Worm (Caenorhabditis elegans): ENCODE data around the gene lido-4.

lido-4 gene

ce11 chrX:17107670-17108069 is at the start of gene lido-4:
Gene lido-4, minus strand, starts transcription at chrX:17107770.
- no peak for TF ChIP-seq tbx-8 (GFP tag; optimal IDR thresholded peaks at IDR 0.05)
- no peak for TF ChIP-seq nhr-12 (tag; optimal IDR thresholded peaks at IDR 0.05)
- no peak for TF ChIP-seq ceh-83 (GFP tag; optimal IDR thresholded peaks at IDR 0.05)
- no peak for TF ChIP-seq pha-4 (tag; optimal IDR thresholded peaks at IDR 0.05)
- TF ChIP-seq lsy-2 (tag; optimal IDR thresholded peaks at IDR 0.05), result no peak
- TF ChIP-seq nhr-28 (tag; optimal IDR thresholded peaks at IDR 0.05), result no peak

- TF ChIP-seq blmp-1 (tag; optimal IDR thresholded peaks at IDR 0.05) (no peak), snpc-4 (tag; optimal IDR thresholded peaks at IDR 0.05) (no peak), elt-3 (tag; optimal IDR thresholded peaks at IDR 0.05) (no peak), nhr-28 (tag; optimal IDR thresholded peaks at IDR 0.05) (no peak), nhr-12 (tag; optimal IDR thresholded peaks at IDR 0.05) (no peak), lin-32 (GFP tag; optimal IDR thresholded peaks at IDR 0.05) (no peak), ces-1 (GFP tag; optimal IDR thresholded peaks at IDR 0.05) (no peak), mep-1 (tag; optimal IDR thresholded peaks at IDR 0.05) (no peak), ceh-83 (GFP tag; optimal IDR thresholded peaks at IDR 0.05) (no peak), tbx-8 (GFP tag; optimal IDR thresholded peaks at IDR 0.05) (no peak), unc-39 (tag; optimal IDR thresholded peaks at IDR 0.05) (no peak)
Measured at ce11 chrX:17157089-17157488, 49.5 kb upstream of the lido-4 start.

ce11 chrX:17151160-17151711 is 43.7 kb upstream of the lido-4 start, which contains the start of gene mdt-1.2:
Gene mdt-1.2, plus strand, starts transcription at chrX:17151522.
- TF ChIP-seq sptf-1 (tag; optimal IDR thresholded peaks at IDR 0.05) (peak; percentile 61), mls-2 (tag; optimal IDR thresholded peaks at IDR 0.05) (no peak), sem-2 (GFP tag; optimal IDR thresholded peaks at IDR 0.05) (no peak), elt-1 (tag; optimal IDR thresholded peaks at IDR 0.05; ENCODE audit: borderline replicate concordance, insufficient read depth) (no peak), lin-13 (tag; optimal IDR thresholded peaks at IDR 0.05) (peak; percentile 57), blmp-1 (tag; optimal IDR thresholded peaks at IDR 0.05) (no peak), ceh-39 (tag; optimal IDR thresholded peaks at IDR 0.05) (peak; percentile 60), ceh-43 (GFP tag; optimal IDR thresholded peaks at IDR 0.05) (no peak), mab-5 (tag; optimal IDR thresholded peaks at IDR 0.05) (no peak), nhr-76 (tag; optimal IDR thresholded peaks at IDR 0.05) (no peak), ham-2 (GFP tag; optimal IDR thresholded peaks at IDR 0.05) (no peak), drap-1 (GFP tag; optimal IDR thresholded peaks at IDR 0.05) (no peak), ces-1 (GFP tag; optimal IDR thresholded peaks at IDR 0.05) (peak; percentile 83), M03D4.4 (tag; optimal IDR thresholded peaks at IDR 0.05) (peak; percentile 36), nhr-12 (tag; optimal IDR thresholded peaks at IDR 0.05) (no peak), cnd-1 (tag; optimal IDR thresholded peaks at IDR 0.05) (peak; percentile 1), nhr-2 (tag; optimal IDR thresholded peaks at IDR 0.05) (peak; percentile 22), hlh-1 (tag; optimal IDR thresholded peaks at IDR 0.05) (no peak), bed-3 (GFP tag; optimal IDR thresholded peaks at IDR 0.05) (no peak), tbx-8 (GFP tag; optimal IDR thresholded peaks at IDR 0.05) (no peak), elt-3 (tag; optimal IDR thresholded peaks at IDR 0.05) (no peak), lin-32 (GFP tag; optimal IDR thresholded peaks at IDR 0.05) (no peak), ztf-11 (tag; optimal IDR thresholded peaks at IDR 0.05) (no peak), pha-4 (tag; optimal IDR thresholded peaks at IDR 0.05) (peak; percentile 83), ceh-83 (GFP tag; optimal IDR thresholded peaks at IDR 0.05) (no peak), unc-120 (tag; optimal IDR thresholded peaks at IDR 0.05; ENCODE audit: poor library complexity, severe bottlenecking) (peak; percentile 91), flh-1 (GFP tag; optimal IDR thresholded peaks at IDR 0.05) (no peak), mep-1 (tag; optimal IDR thresholded peaks at IDR 0.05) (peak; percentile 91), nhr-237 (tag; optimal IDR thresholded peaks at IDR 0.05) (peak; percentile 42), zip-8 (tag; optimal IDR thresholded peaks at IDR 0.05) (no peak), snpc-4 (tag; optimal IDR thresholded peaks at IDR 0.05) (no peak), nhr-28 (tag; optimal IDR thresholded peaks at IDR 0.05) (no peak), lsy-2 (tag; optimal IDR thresholded peaks at IDR 0.05) (peak; percentile 1), unc-39 (tag; optimal IDR thresholded peaks at IDR 0.05) (no peak), unc-62 (GFP tag; optimal IDR thresholded peaks at IDR 0.05) (no peak)
